ENCODE assay signal across 3 fruit fly cellular contexts in the genomic region with DNA sequence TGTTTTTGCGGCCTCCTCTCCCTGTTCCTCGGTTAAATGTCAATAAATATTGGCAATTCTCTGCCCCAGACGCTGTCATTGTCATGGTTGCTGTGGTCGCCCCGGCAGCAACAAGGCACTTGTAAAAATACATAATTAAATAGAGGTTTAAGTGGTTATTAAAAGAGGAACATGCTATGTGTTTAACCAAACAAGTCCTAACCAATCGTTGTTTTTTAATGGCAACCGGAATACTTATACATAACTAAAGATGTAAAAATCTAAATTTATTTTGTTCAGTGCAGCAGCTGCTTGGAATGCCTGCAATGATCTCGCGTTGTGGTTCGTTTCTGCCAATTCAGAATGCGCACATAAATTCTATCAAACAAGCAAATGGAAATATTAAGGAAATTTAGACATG.
A peak's percentile ranks its signal among the peaks of the same experiment; 100 is the strongest.
TF ChIP-seq lines count a peak whose summit lies in the region.

No protein-coding gene starts in this region.

TF ChIP-seq in whole organism, prepupa, 60 proteins besides CTCF, POLR2A, EP300 and RAD21 (continues in another document):
- TF ChIP-seq CG6163 (GFP tag; IDR thresholded peaks at IDR 0.05; lab: Robert Waterston, UW) (peak; percentile 72), CG7368 (GFP tag; optimal IDR thresholded peaks at IDR 0.05; lab: Kevin White, UChicago) (no peak), Eip93F (GFP tag; optimal IDR thresholded peaks at IDR 0.05; lab: Kevin White, UChicago) (no peak), fd59A (GFP tag; optimal IDR thresholded peaks at IDR 0.05; lab: Kevin White, UChicago) (no peak), ss (GFP tag; optimal IDR thresholded peaks at IDR 0.05; lab: Kevin White, UChicago) (peak in 1 of 2 experiments; percentile 22), CG9139 (GFP tag; optimal IDR thresholded peaks at IDR 0.05; lab: Kevin White, UChicago) (no peak), Blimp-1 (GFP tag; optimal IDR thresholded peaks at IDR 0.05; lab: Kevin White, UChicago) (no peak), achi (GFP tag; optimal IDR thresholded peaks at IDR 0.05; lab: Kevin White, UChicago) (peak; percentile 50), CG31627 (GFP tag; optimal IDR thresholded peaks at IDR 0.05; lab: Kevin White, UChicago) (peak; percentile 13), CG3032 (tag; optimal IDR thresholded peaks at IDR 0.05; lab: Kevin White, UChicago) (peak; percentile 27), CG1621 (tag; optimal IDR thresholded peaks at IDR 0.05; lab: Kevin White, UChicago) (peak; percentile 19), Hr39 (GFP tag; optimal IDR thresholded peaks at IDR 0.05; lab: Kevin White, UChicago) (peak; percentile 17), CG15336 (GFP tag; IDR thresholded peaks at IDR 0.05; lab: Robert Waterston, UW) (no peak), Smox (GFP tag; optimal IDR thresholded peaks at IDR 0.05; lab: Kevin White, UChicago) (peak; percentile 41), esn (GFP tag; optimal IDR thresholded peaks at IDR 0.05; lab: Kevin White, UChicago) (peak; percentile 36), CG4318 (GFP tag; optimal IDR thresholded peaks at IDR 0.05; lab: Kevin White, UChicago) (no peak), CG34406 (GFP tag; optimal IDR thresholded peaks at IDR 0.05; lab: Kevin White, UChicago) (peak; percentile 13), Sox14 (GFP tag; optimal IDR thresholded peaks at IDR 0.05; lab: Kevin White, UChicago) (peak; percentile 31), lz (GFP tag; optimal IDR thresholded peaks at IDR 0.05; lab: Kevin White, UChicago) (peak; percentile 8), Hr38 (GFP tag; optimal IDR thresholded peaks at IDR 0.05; lab: Kevin White, UChicago) (no peak), dsx (GFP tag; optimal IDR thresholded peaks at IDR 0.05; lab: Kevin White, UChicago; ENCODE audit: poor library complexity, severe bottlenecking) (peak; percentile 54), CG6792 (GFP tag; optimal IDR thresholded peaks at IDR 0.05; lab: Kevin White, UChicago) (peak; percentile 23), Ets96B (tag; optimal IDR thresholded peaks at IDR 0.05; lab: Kevin White, UChicago) (peak; percentile 53), acj6 (GFP tag; optimal IDR thresholded peaks at IDR 0.05; lab: Kevin White, UChicago) (peak; percentile 4), pdm3 (GFP tag; optimal IDR thresholded peaks at IDR 0.05; lab: Kevin White, UChicago) (peak; percentile 34), CG16779 (tag; optimal IDR thresholded peaks at IDR 0.05; lab: Kevin White, UChicago) (no peak), CG6854 (GFP tag; optimal IDR thresholded peaks at IDR 0.05; lab: Kevin White, UChicago) (no peak), topi (GFP tag; optimal IDR thresholded peaks at IDR 0.05; lab: Kevin White, UChicago) (peak; percentile 42), fkh (GFP tag; optimal IDR thresholded peaks at IDR 0.05; lab: Kevin White, UChicago) (no peak)

TF ChIP-seq in whole organism, pupa, 21 proteins besides CTCF, POLR2A, EP300 and RAD21:
- TF ChIP-seq gl (tag; optimal IDR thresholded peaks at IDR 0.05; lab: Kevin White, UChicago) (no peak), rn (GFP tag; IDR thresholded peaks at IDR 0.05; lab: Robert Waterston, UW) (no peak), CG34367 (tag; optimal IDR thresholded peaks at IDR 0.05; lab: Kevin White, UChicago) (peak; percentile 35), CG8301 (tag; optimal IDR thresholded peaks at IDR 0.05; lab: Kevin White, UChicago) (peak; percentile 24), Snoo (tag; optimal IDR thresholded peaks at IDR 0.05; lab: Kevin White, UChicago) (no peak), CG8159 (tag; optimal IDR thresholded peaks at IDR 0.05; lab: Kevin White, UChicago) (peak; percentile 41), Pif1A (GFP tag; optimal IDR thresholded peaks at IDR 0.05; lab: Kevin White, UChicago) (peak; percentile 45), CG17806 (tag; optimal IDR thresholded peaks at IDR 0.05; lab: Kevin White, UChicago) (peak; percentile 50), D1 (tag; optimal IDR thresholded peaks at IDR 0.05; lab: Kevin White, UChicago) (no peak), CG10348 (GFP tag; IDR thresholded peaks at IDR 0.05; lab: Robert Waterston, UW) (no peak), Pif1B (GFP tag; optimal IDR thresholded peaks at IDR 0.05; lab: Kevin White, UChicago) (peak; percentile 19), CG14655 (GFP tag; optimal IDR thresholded peaks at IDR 0.05; lab: Kevin White, UChicago) (peak; percentile 50), CG9948 (tag; optimal IDR thresholded peaks at IDR 0.05; lab: Kevin White, UChicago) (peak; percentile 38), CG15710 (tag; optimal IDR thresholded peaks at IDR 0.05; lab: Kevin White, UChicago) (peak; percentile 25), CG12605 (GFP tag; IDR thresholded peaks at IDR 0.05; lab: Robert Waterston, UW) (no peak), CG13204 (GFP tag; optimal IDR thresholded peaks at IDR 0.05; lab: Kevin White, UChicago) (no peak), EcR (GFP tag; optimal IDR thresholded peaks at IDR 0.05; lab: Kevin White, UChicago) (no peak)
TF ChIP-seq in whole organism, pupa: peak in this region for 9.

TF ChIP-seq in whole organism, wandering third instar larva, 38 proteins besides CTCF, POLR2A, EP300 and RAD21:
- no peak for TF ChIP-seq Sp1 (GFP tag; optimal IDR thresholded peaks at IDR 0.05; lab: Kevin White, UChicago)
- TF ChIP-seq ey (GFP tag; optimal IDR thresholded peaks at IDR 0.05; lab: Kevin White, UChicago): peak; percentile 19
- peak; percentile 10 for TF ChIP-seq woc (GFP tag; optimal IDR thresholded peaks at IDR 0.05; lab: Kevin White, UChicago)
- no peak for TF ChIP-seq OdsH (GFP tag; optimal IDR thresholded peaks at IDR 0.05; lab: Kevin White, UChicago)
- TF ChIP-seq foxo (GFP tag; optimal IDR thresholded peaks at IDR 0.05; lab: Kevin White, UChicago): peak in 1 of 2 experiments; percentile 9
- TF ChIP-seq psq (GFP tag; optimal IDR thresholded peaks at IDR 0.05; lab: Kevin White, UChicago): no peak
- no peak for TF ChIP-seq Hr78 (GFP tag; optimal IDR thresholded peaks at IDR 0.05; lab: Kevin White, UChicago)
- TF ChIP-seq HLH106 (tag; optimal IDR thresholded peaks at IDR 0.05; lab: Kevin White, UChicago): no peak
- no peak for TF ChIP-seq N (GFP tag; optimal IDR thresholded peaks at IDR 0.05; lab: Kevin White, UChicago)
- TF ChIP-seq Myc (optimal IDR thresholded peaks at IDR 0.05; lab: Kevin White, UChicago): no peak
- no peak for TF ChIP-seq Dfd (GFP tag; optimal IDR thresholded peaks at IDR 0.05; lab: Kevin White, UChicago)
- no peak for TF ChIP-seq Dif (GFP tag; optimal IDR thresholded peaks at IDR 0.05; lab: Kevin White, UChicago; ENCODE audit: partially characterized antibody)
- peak; percentile 7 for TF ChIP-seq br (GFP tag; optimal IDR thresholded peaks at IDR 0.05; lab: Kevin White, UChicago)
- no peak for TF ChIP-seq CG9705 (GFP tag; optimal IDR thresholded peaks at IDR 0.05; lab: Kevin White, UChicago)
- no peak for TF ChIP-seq dmrt93B (GFP tag; optimal IDR thresholded peaks at IDR 0.05; lab: Kevin White, UChicago)
- TF ChIP-seq dl (GFP tag; optimal IDR thresholded peaks at IDR 0.05; lab: Kevin White, UChicago; ENCODE audit: insufficient read depth in 1 of 2, partially characterized antibody in 2 of 2): no peak
- TF ChIP-seq Vsx2 (GFP tag; optimal IDR thresholded peaks at IDR 0.05; lab: Kevin White, UChicago; ENCODE audit: partially characterized antibody): no peak
- TF ChIP-seq sv (GFP tag; optimal IDR thresholded peaks at IDR 0.05; lab: Kevin White, UChicago): no peak
- no peak for TF ChIP-seq pan (optimal IDR thresholded peaks at IDR 0.05; lab: Kevin White, UChicago)
- TF ChIP-seq Mio (GFP tag; optimal IDR thresholded peaks at IDR 0.05; lab: Kevin White, UChicago): no peak
- no peak for TF ChIP-seq jim (GFP tag; optimal IDR thresholded peaks at IDR 0.05; lab: Kevin White, UChicago)
- TF ChIP-seq usp (GFP tag; optimal IDR thresholded peaks at IDR 0.05; lab: Kevin White, UChicago): no peak
- TF ChIP-seq CG32264 (GFP tag; optimal IDR thresholded peaks at IDR 0.05; lab: Kevin White, UChicago): no peak
- TF ChIP-seq dsf (GFP tag; optimal IDR thresholded peaks at IDR 0.05; lab: Kevin White, UChicago; ENCODE audit: borderline replicate concordance): no peak
- TF ChIP-seq Rel (GFP tag; optimal IDR thresholded peaks at IDR 0.05; lab: Kevin White, UChicago): no peak
- no peak for TF ChIP-seq Rel (tag; optimal IDR thresholded peaks at IDR 0.05; lab: Kevin White, UChicago)
- peak; percentile 35 for TF ChIP-seq fru (GFP tag; optimal IDR thresholded peaks at IDR 0.05; lab: Kevin White, UChicago)
- TF ChIP-seq GATAd (GFP tag; optimal IDR thresholded peaks at IDR 0.05; lab: Kevin White, UChicago): no peak
- no peak for TF ChIP-seq Abd-B (GFP tag; optimal IDR thresholded peaks at IDR 0.05; lab: Kevin White, UChicago)
- TF ChIP-seq Hnf4 (GFP tag; optimal IDR thresholded peaks at IDR 0.05; lab: Kevin White, UChicago): no peak
- peak; percentile 6 for TF ChIP-seq rgr (GFP tag; optimal IDR thresholded peaks at IDR 0.05; lab: Kevin White, UChicago)
- peak; percentile 39 for TF ChIP-seq h (GFP tag; optimal IDR thresholded peaks at IDR 0.05; lab: Kevin White, UChicago)
- no peak for TF ChIP-seq Jra (GFP tag; optimal IDR thresholded peaks at IDR 0.05; lab: Kevin White, UChicago)
- TF ChIP-seq tai (GFP tag; optimal IDR thresholded peaks at IDR 0.05; lab: Kevin White, UChicago): no peak
- TF ChIP-seq sage (GFP tag; optimal IDR thresholded peaks at IDR 0.05; lab: Kevin White, UChicago): no peak
- no peak for TF ChIP-seq CrebA (GFP tag; optimal IDR thresholded peaks at IDR 0.05; lab: Kevin White, UChicago; ENCODE audit: borderline replicate concordance)
- TF ChIP-seq lola (GFP tag; optimal IDR thresholded peaks at IDR 0.05; lab: Kevin White, UChicago): no peak
- no peak for TF ChIP-seq brk (GFP tag; optimal IDR thresholded peaks at IDR 0.05; lab: Kevin White, UChicago)
- TF ChIP-seq Hr83 (GFP tag; optimal IDR thresholded peaks at IDR 0.05; lab: Kevin White, UChicago; ENCODE audit: poor library complexity, severe bottlenecking): no peak

Comparison
In these comparisons a context has a peak if more than half of its experiments do, and no peak if none do; other contexts are left out.
1. Of the 1 proteins assayed by ChIP-seq in both whole organism, prepupa and whole organism, wandering third instar larva: peak only in whole organism, prepupa: OdsH; only in whole organism, wandering third instar larva: none; in both: none; in neither: 0.